Fruit fly (Drosophila melanogaster) whole organism, embryonic: ENCODE measurements around the gene bsk.
A peak's percentile ranks its signal among the peaks of the same experiment; 100 is the strongest.

ENCODE experiments used
- Antp ChIP-seq: fragments of 200-800 bp; sonication (Bioruptor generic); optimal IDR thresholded peaks from 3 replicates; lab custom pipeline; 2016; ENCODE audit warnings: missing biosample characterization, missing genetic modification characterization
- Asciz ChIP-seq: fragments of 200-800 bp; sonication (Bioruptor generic); optimal IDR thresholded peaks from 2 replicates; lab custom pipeline; 2017; ENCODE audit warnings: missing biosample characterization, mild to moderate bottlenecking, missing genetic modification characterization, missing genetic modification reagents
- BtbVII ChIP-seq: fragments of 200-800 bp; sonication (Bioruptor generic); optimal IDR thresholded peaks from 3 replicates; lab custom pipeline; 2017; ENCODE audit warnings: missing biosample characterization, mild to moderate bottlenecking, missing genetic modification characterization
- CG10147 ChIP-seq: fragments of 200-800 bp; sonication (Bioruptor generic); optimal IDR thresholded peaks from 2 replicates; lab custom pipeline; 2019; ENCODE audit warnings: missing biosample characterization, mild to moderate bottlenecking, missing genetic modification characterization, moderate library complexity
- CG12071 ChIP-seq: fragments of 200-800 bp; sonication (Bioruptor generic); optimal IDR thresholded peaks from 3 replicates; lab custom pipeline; 2018; ENCODE audit warnings: missing biosample characterization, mild to moderate bottlenecking, missing genetic modification characterization
- CG13624 ChIP-seq: fragments of 200-800 bp; sonication (Bioruptor generic); optimal IDR thresholded peaks from 2 replicates; lab custom pipeline; 2016; ENCODE audit warnings: missing biosample characterization, missing genetic modification characterization
- CG15073 ChIP-seq: fragments of 200-800 bp; sonication (Bioruptor generic); optimal IDR thresholded peaks from 2 replicates; lab custom pipeline; 2016; ENCODE audit warnings: missing biosample characterization, missing genetic modification characterization
- CG1529 ChIP-seq: fragments of 200-800 bp; sonication (Bioruptor generic); optimal IDR thresholded peaks from 3 replicates; lab custom pipeline; 2018; ENCODE audit warnings: missing biosample characterization, missing genetic modification characterization
- CG16779 ChIP-seq: fragments of 200-800 bp; sonication (Bioruptor generic); IDR thresholded peaks from 2 replicates; pipeline ENCODE4 v1.3.6; 2022; ENCODE audit warnings: missing biosample characterization, missing genetic modification characterization
- CG17359 ChIP-seq: fragments of 200-800 bp; sonication (Bioruptor generic); optimal IDR thresholded peaks from 3 replicates; lab custom pipeline; 2018; ENCODE audit warnings: missing biosample characterization, mild to moderate bottlenecking, missing genetic modification characterization, moderate library complexity
- CG1832 ChIP-seq: fragments of 200-800 bp; sonication (Bioruptor generic); optimal IDR thresholded peaks from 2 replicates; lab custom pipeline; 2017; ENCODE audit warnings: missing biosample characterization, mild to moderate bottlenecking, missing genetic modification characterization, inconsistent platforms
- CG31388 ChIP-seq: fragments of 200-800 bp; sonication (Bioruptor generic); optimal IDR thresholded peaks from 2 replicates; lab custom pipeline; 2016; ENCODE audit warnings: missing biosample characterization, missing genetic modification characterization
- CG33213 ChIP-seq: fragments of 200-800 bp; sonication (Bioruptor generic); optimal IDR thresholded peaks from 3 replicates; lab custom pipeline; 2016; ENCODE audit warnings: missing biosample characterization, missing genetic modification characterization
- CG34376 ChIP-seq: fragments of 200-800 bp; sonication (Bioruptor generic); optimal IDR thresholded peaks from 2 replicates; lab custom pipeline; 2018; ENCODE audit warnings: missing biosample characterization, mild to moderate bottlenecking, missing genetic modification characterization
- CG3726 ChIP-seq: fragments of 200-800 bp; sonication (Bioruptor generic); IDR thresholded peaks from 3 replicates; pipeline ENCODE4, ENCODE4 v1.3.6; 2022; ENCODE audit warnings: missing biosample characterization, missing genetic modification characterization
- CG3847 ChIP-seq: fragments of 200-800 bp; sonication (Bioruptor generic); IDR thresholded peaks from 2 replicates; pipeline ENCODE4 v1.3.6; 2022; ENCODE audit warnings: missing biosample characterization, missing genetic modification characterization
- CG4360 ChIP-seq: fragments of 200-800 bp; sonication (Bioruptor generic); IDR thresholded peaks from 2 replicates; pipeline ENCODE4 v1.3.6; 2022; ENCODE audit warnings: missing biosample characterization, missing genetic modification characterization
- CG4730 ChIP-seq: fragments of 200-800 bp; sonication (Bioruptor generic); IDR thresholded peaks from 2 replicates; pipeline ENCODE4 v1.3.6; 2022; ENCODE audit warnings: missing biosample characterization, missing genetic modification characterization
- CG6272 ChIP-seq: fragments of 200-800 bp; sonication (Bioruptor generic); IDR thresholded peaks from 2 replicates; pipeline ENCODE4 v1.3.6; 2022; ENCODE audit warnings: missing biosample characterization, missing genetic modification characterization
- CG6689 ChIP-seq: fragments of 200-800 bp; sonication (Bioruptor generic); IDR thresholded peaks from 2 replicates; pipeline ENCODE4 v1.3.6; 2022; ENCODE audit warnings: missing biosample characterization, missing genetic modification characterization
- CG6854 ChIP-seq: fragments of 200-800 bp; sonication (Bioruptor generic); optimal IDR thresholded peaks from 3 replicates; lab custom pipeline; 2017; ENCODE audit warnings: missing biosample characterization, mild to moderate bottlenecking, missing genetic modification characterization
- CG8924 ChIP-seq: fragments of 200-800 bp; optimal IDR thresholded peaks from 3 replicates; lab custom pipeline; 2019; ENCODE audit warnings: missing biosample characterization, mild to moderate bottlenecking, missing genetic modification characterization, moderate library complexity
- CG9727 ChIP-seq: fragments of 200-800 bp; sonication (Bioruptor generic); optimal IDR thresholded peaks from 3 replicates; lab custom pipeline; 2017; ENCODE audit warnings: missing biosample characterization, mild to moderate bottlenecking, missing genetic modification characterization
- Deaf1 ChIP-seq: fragments of 200-800 bp; optimal IDR thresholded peaks from 3 replicates; lab custom pipeline; 2019; ENCODE audit warnings: missing biosample characterization, mild to moderate bottlenecking, missing genetic modification characterization, moderate library complexity
- Dll ChIP-seq: fragments of 200-800 bp; sonication (Bioruptor generic); IDR thresholded peaks from 4 replicates; pipeline ENCODE4 v1.3.6; 2022; ENCODE audit warnings: missing biosample characterization, missing genetic modification characterization; ENCODE audit not compliant: partially characterized antibody
- Dref ChIP-seq: fragments of 200-800 bp; sonication (Bioruptor generic); IDR thresholded peaks from 2 replicates; pipeline ENCODE4 v1.3.6; 2022; ENCODE audit warnings: missing biosample characterization, missing genetic modification characterization
- Fer3 ChIP-seq: fragments of 200-800 bp; sonication (Bioruptor generic); optimal IDR thresholded peaks from 2 replicates; lab custom pipeline; 2018; ENCODE audit warnings: missing biosample characterization, mild to moderate bottlenecking, missing genetic modification characterization, moderate library complexity
- HLH4C ChIP-seq: fragments of 200-800 bp; sonication (Bioruptor generic); IDR thresholded peaks from 3 replicates; pipeline ENCODE4 v1.3.6; 2022; ENCODE audit warnings: missing biosample characterization, missing genetic modification characterization; ENCODE audit not compliant: partially characterized antibody
- Hr78 ChIP-seq, 2 experiments: fragments of 200-800 bp in 1 of 2; fragments of >200 bp in 1 of 2; sonication (Bioruptor generic) in 1 of 2; optimal IDR thresholded peaks; 2 replicates each; lab custom pipeline; 2017 to 2019; ENCODE audit warnings: missing biosample characterization in 2 of 2, missing genetic modification characterization in 2 of 2, mild to moderate bottlenecking in 1 of 2, moderate library complexity in 1 of 2
- Oaz ChIP-seq: fragments of 200-800 bp; sonication (Bioruptor generic); IDR thresholded peaks from 2 replicates; pipeline ENCODE4 v1.3.6; 2022; ENCODE audit warnings: missing biosample characterization, missing genetic modification characterization
- Scr ChIP-seq: fragments of 200-800 bp; sonication (Bioruptor generic); IDR thresholded peaks from 2 replicates; pipeline ENCODE4 v1.3.6; 2022; ENCODE audit warnings: missing biosample characterization, missing genetic modification characterization; ENCODE audit not compliant: partially characterized antibody
- Ssrp ChIP-seq: fragments of 200-800 bp; sonication (Bioruptor generic); optimal IDR thresholded peaks from 2 replicates; lab custom pipeline; 2018; ENCODE audit warnings: missing biosample characterization, mild to moderate bottlenecking, missing genetic modification characterization, moderate library complexity
- Taf1 ChIP-seq: fragments of 200-800 bp; sonication (Bioruptor generic); IDR thresholded peaks from 2 replicates; pipeline ENCODE4 v1.3.6; 2022; ENCODE audit warnings: missing biosample characterization, missing genetic modification characterization
- Xbp1 ChIP-seq: fragments of 200-800 bp; sonication (Bioruptor generic); optimal IDR thresholded peaks from 3 replicates; lab custom pipeline; 2016; ENCODE audit warnings: missing biosample characterization, mild to moderate bottlenecking, missing genetic modification characterization
- ap ChIP-seq: fragments of 200-800 bp; sonication (Bioruptor generic); IDR thresholded peaks from 2 replicates; pipeline ENCODE4 v1.3.6; 2022; ENCODE audit warnings: missing biosample characterization, missing genetic modification characterization
- ase ChIP-seq: fragments of 200-800 bp; sonication (Bioruptor generic); IDR thresholded peaks from 3 replicates; pipeline ENCODE4 v1.3.6; 2022; ENCODE audit warnings: missing biosample characterization, missing genetic modification characterization
- cato ChIP-seq: fragments of 200-800 bp; sonication (Bioruptor generic); optimal IDR thresholded peaks from 2 replicates; lab custom pipeline; 2016; ENCODE audit warnings: missing biosample characterization, missing genetic modification characterization, borderline replicate concordance
- chn ChIP-seq: fragments of 200-800 bp; sonication (Bioruptor generic); optimal IDR thresholded peaks from 2 replicates; lab custom pipeline; 2016; ENCODE audit warnings: missing biosample characterization, missing genetic modification characterization
- dmrt99B ChIP-seq: fragments of 200-800 bp; sonication (Bioruptor generic); optimal IDR thresholded peaks from 2 replicates; lab custom pipeline; 2018; ENCODE audit warnings: missing biosample characterization, mild to moderate bottlenecking, missing genetic modification characterization, moderate library complexity
- ftz-f1 ChIP-seq: fragments of 200-800 bp; sonication (Bioruptor generic); optimal IDR thresholded peaks from 2 replicates; lab custom pipeline; 2016; ENCODE audit warnings: missing biosample characterization, missing genetic modification characterization
- insv ChIP-seq, 2 experiments: fragments of 200-800 bp; sonication (Bioruptor generic); optimal IDR thresholded peaks; 3 replicates each; lab custom pipeline; 2016 to 2018; ENCODE audit warnings: missing biosample characterization in 2 of 2, missing genetic modification characterization in 2 of 2
- jigr1 ChIP-seq: fragments of 200-800 bp; sonication (Bioruptor generic); IDR thresholded peaks from 3 replicates; pipeline ENCODE4 v1.3.6; 2022; ENCODE audit warnings: missing biosample characterization, missing genetic modification characterization
- ken ChIP-seq: fragments of 200-800 bp; sonication (Bioruptor generic); IDR thresholded peaks from 3 replicates; pipeline ENCODE4 v1.3.6; 2022; ENCODE audit warnings: missing biosample characterization, missing genetic modification characterization
- maf-S ChIP-seq: fragments of 200-800 bp; sonication (Bioruptor generic); optimal IDR thresholded peaks from 2 replicates; lab custom pipeline; 2016; ENCODE audit warnings: missing biosample characterization, missing genetic modification characterization
- prd ChIP-seq, 3 experiments: fragments of >200 bp in 2 of 3; fragments of 200-800 bp in 1 of 3; sonication (Bioruptor generic) in 1 of 3; optimal IDR thresholded peaks in 2 of 3; IDR thresholded peaks in 1 of 3; 2 replicates in 2 of 3; 3 replicates in 1 of 3; pipeline versions ENCODE4 v1.3.6 to Lab custom; 2017 to 2022; ENCODE audit warnings: missing biosample characterization in 1 of 3, missing genetic modification characterization in 1 of 3
- sna ChIP-seq: fragments of 200-800 bp; sonication (Bioruptor generic); IDR thresholded peaks from 2 replicates; pipeline ENCODE4 v1.3.6; 2022; ENCODE audit warnings: missing biosample characterization, missing genetic modification characterization; ENCODE audit not compliant: partially characterized antibody
- so ChIP-seq: fragments of 200-800 bp; sonication (Bioruptor generic); IDR thresholded peaks from 3 replicates; pipeline ENCODE4 v1.3.6; 2022; ENCODE audit warnings: missing biosample characterization, missing genetic modification characterization
- unc-4 ChIP-seq: fragments of 200-800 bp; sonication (Bioruptor generic); IDR thresholded peaks from 2 replicates; pipeline ENCODE4 v1.3.6; 2022; ENCODE audit warnings: missing biosample characterization, missing genetic modification characterization; ENCODE audit not compliant: partially characterized antibody
- unpg ChIP-seq: fragments of 200-800 bp; sonication (Bioruptor generic); optimal IDR thresholded peaks from 3 replicates; lab custom pipeline; 2018; ENCODE audit warnings: missing biosample characterization, mild to moderate bottlenecking, missing genetic modification characterization, moderate library complexity
- vnd ChIP-seq: fragments of 200-800 bp; sonication (Bioruptor generic); IDR thresholded peaks from 3 replicates; pipeline ENCODE4 v1.3.6; 2022; ENCODE audit warnings: missing biosample characterization, missing genetic modification characterization; ENCODE audit not compliant: partially characterized antibody
- zen ChIP-seq: fragments of 200-800 bp; sonication (Bioruptor generic); optimal IDR thresholded peaks from 3 replicates; lab custom pipeline; 2018; ENCODE audit warnings: missing biosample characterization, mild to moderate bottlenecking, missing genetic modification characterization, moderate library complexity

Gene bsk

dm6 chr2L:10265129-10265528, 14.8 kb upstream of the bsk start, which contains the start of gene Mob3 (continued):
- TF ChIP-seq CG3847 (GFP tag; lab: Robert Waterston, UW) (no peak), Dll (GFP tag; lab: Robert Waterston, UW) (peak; percentile 55; the same call in 1 of the 4 replicates), HLH4C (no peak), sna (GFP tag; lab: Robert Waterston, UW) (0 out of 2 replicates have a peak, but pooled peaks have one; percentile 24), CG8924 (tag; lab: Kevin White, UChicago) (no peak), CG15073 (GFP tag; lab: Kevin White, UChicago) (no peak), Deaf1 (no peak), CG34376 (peak; percentile 0), CG33213 (GFP tag; lab: Kevin White, UChicago) (no peak), ap (GFP tag; lab: Robert Waterston, UW) (no peak), CG4360 (GFP tag; lab: Robert Waterston, UW) (no peak), ase (GFP tag; lab: Robert Waterston, UW) (no peak), Scr (GFP tag; lab: Robert Waterston, UW) (peak; percentile 58), CG16779 (GFP tag; lab: Robert Waterston, UW) (no peak), chn (GFP tag; lab: Kevin White, UChicago) (no peak), unc-4 (GFP tag; lab: Robert Waterston, UW) (peak; percentile 35; the same call in 1 of the 2 replicates), BtbVII (GFP tag; lab: Kevin White, UChicago) (no peak), jigr1 (no peak), Dref (peak; percentile 70), ftz-f1 (GFP tag; lab: Kevin White, UChicago) (no peak), Antp (GFP tag; lab: Kevin White, UChicago) (no peak), so (GFP tag; lab: Robert Waterston, UW) (no peak), cato (GFP tag; lab: Kevin White, UChicago) (no peak), CG6689 (no peak), CG6854 (GFP tag; lab: Kevin White, UChicago) (no peak), CG17359 (tag; lab: Kevin White, UChicago) (no peak), Asciz (GFP tag; lab: Kevin White, UChicago) (no peak), ken (GFP tag; lab: Robert Waterston, UW) (no peak), CG31388 (no peak), Hr78 (GFP tag; optimal IDR thresholded peaks at IDR 0.05; lab: Kevin White, UChicago) (no peak), zen (tag; lab: Kevin White, UChicago) (no peak), prd (optimal IDR thresholded peaks at IDR 0.05; lab: Kevin White, UChicago) (no peak), prd (GFP tag; IDR thresholded peaks at IDR 0.05; lab: Robert Waterston, UW) (no peak), CG4730 (GFP tag; lab: Robert Waterston, UW) (no peak), dmrt99B (tag; lab: Kevin White, UChicago) (no peak), CG6272 (GFP tag; lab: Robert Waterston, UW) (no peak), CG1832 (GFP tag; lab: Kevin White, UChicago) (no peak), unpg (GFP tag; lab: Kevin White, UChicago) (no peak), Oaz (GFP tag; lab: Robert Waterston, UW) (no peak), Xbp1 (GFP tag; lab: Kevin White, UChicago) (no peak), Fer3 (tag; lab: Kevin White, UChicago) (no peak), CG12071 (GFP tag; lab: Kevin White, UChicago) (no peak), Ssrp (tag; lab: Kevin White, UChicago) (no peak), Taf1 (GFP tag; lab: Robert Waterston, UW) (no peak), CG3726 (GFP tag; lab: Robert Waterston, UW) (no peak), vnd (GFP tag; lab: Robert Waterston, UW) (no peak), CG10147 (no peak), insv (GFP tag; optimal IDR thresholded peaks at IDR 0.05; lab: Kevin White, UChicago) (no peak), CG9727 (GFP tag; lab: Kevin White, UChicago) (no peak), CG13624 (GFP tag; lab: Kevin White, UChicago) (no peak), CG1529 (GFP tag; lab: Kevin White, UChicago) (no peak), maf-S (GFP tag; lab: Kevin White, UChicago) (no peak)
